Worm (Caenorhabditis elegans) whole organism, L4 larva: ENCODE data around the gene C25D7.10.
"Not testable (repeated sequence)": the region's sequence is repeated elsewhere in the genome, so short reads cannot be mapped to it uniquely, and the experiment has no call there.

ENCODE experiments used
- ZK546.5 ChIP-seq, 2 experiments: sonication (generic microtip); optimal IDR thresholded peaks; 2 replicates each; lab custom pipeline; 2017; ENCODE audit warnings: missing biosample characterization in 2 of 2, missing genetic modification characterization in 2 of 2
- ceh-32 ChIP-seq: sonication (generic microtip); optimal IDR thresholded peaks from 2 replicates; lab custom pipeline; 2016; ENCODE audit warnings: mild to moderate bottlenecking, missing genetic modification characterization, missing compliant biosample characterization; ENCODE audit not compliant: poor library complexity
- ces-1 ChIP-seq: fragments of 150-350 bp; sonication (generic microtip); optimal IDR thresholded peaks from 4 replicates; lab custom pipeline; 2014; ENCODE audit warnings: missing biosample characterization, missing genetic modification reagents, missing genetic modification characterization
- daf-12 ChIP-seq: fragments of 150-350 bp; optimal IDR thresholded peaks from 2 replicates; lab custom pipeline; 2014; ENCODE audit warnings: missing biosample characterization, missing genetic modification reagents, missing genetic modification characterization
- dpl-1 ChIP-seq: fragments of 150-350 bp; optimal IDR thresholded peaks from 2 replicates; lab custom pipeline; 2014; ENCODE audit warnings: missing biosample characterization, missing genetic modification reagents, missing genetic modification characterization
- fos-1 ChIP-seq: fragments of 150-350 bp; optimal IDR thresholded peaks from 2 replicates; lab custom pipeline; 2014; ENCODE audit warnings: missing biosample characterization, missing genetic modification characterization
- lin-39 ChIP-seq: fragments of 150-350 bp; optimal IDR thresholded peaks from 2 replicates; lab custom pipeline; 2014; ENCODE audit warnings: missing biosample characterization, missing genetic modification reagents, missing genetic modification characterization
- mdt-29 ChIP-seq: fragments of 200-800 bp; sonication (Bioruptor generic); IDR thresholded peaks from 2 replicates; pipeline ENCODE4 v1.3.6; 2022; ENCODE audit warnings: missing genetic modification reagents, missing genetic modification characterization, missing compliant biosample characterization
- nhr-11 ChIP-seq: fragments of 150-350 bp; optimal IDR thresholded peaks from 2 replicates; lab custom pipeline; 2014; ENCODE audit warnings: missing biosample characterization, missing genetic modification characterization
- nhr-237 ChIP-seq: sonication (generic microtip); optimal IDR thresholded peaks from 2 replicates; lab custom pipeline; 2017; ENCODE audit warnings: missing biosample characterization, missing genetic modification characterization
- pqm-1 ChIP-seq: sonication (generic microtip); optimal IDR thresholded peaks from 2 replicates; lab custom pipeline; 2017; ENCODE audit warnings: missing biosample characterization, missing genetic modification characterization
- skn-1 ChIP-seq: fragments of 150-350 bp; optimal IDR thresholded peaks from 2 replicates; lab custom pipeline; 2014; ENCODE audit warnings: missing biosample characterization, missing genetic modification characterization

- not testable (repeated sequence) for TF ChIP-seq pqm-1 (tag; lab: Kevin White, UChicago); mdt-29; skn-1 (tag; lab: Kevin White, UChicago); ceh-32 (tag; lab: Kevin White, UChicago); fos-1 (tag; lab: Kevin White, UChicago); nhr-237 (tag; lab: Kevin White, UChicago); daf-12 (tag; lab: Kevin White, UChicago); ces-1; ZK546.5 (tag; optimal IDR thresholded peaks at IDR 0.05; lab: Kevin White, UChicago); lin-39; dpl-1 (GFP tag; lab: Kevin White, UChicago); nhr-11 (tag; lab: Kevin White, UChicago)
These were observed 38.8 kb downstream of the C25D7.10 start, which contains the start of gene C01G10.14 for ce11 chrV:15105893-15106598.
